Fruit fly (Drosophila melanogaster): Measurements from ENCODE around the gene mRpL36.
A peak's percentile ranks its signal among the peaks of the same experiment; 100 is the strongest.

mRpL36 gene

DNA sequence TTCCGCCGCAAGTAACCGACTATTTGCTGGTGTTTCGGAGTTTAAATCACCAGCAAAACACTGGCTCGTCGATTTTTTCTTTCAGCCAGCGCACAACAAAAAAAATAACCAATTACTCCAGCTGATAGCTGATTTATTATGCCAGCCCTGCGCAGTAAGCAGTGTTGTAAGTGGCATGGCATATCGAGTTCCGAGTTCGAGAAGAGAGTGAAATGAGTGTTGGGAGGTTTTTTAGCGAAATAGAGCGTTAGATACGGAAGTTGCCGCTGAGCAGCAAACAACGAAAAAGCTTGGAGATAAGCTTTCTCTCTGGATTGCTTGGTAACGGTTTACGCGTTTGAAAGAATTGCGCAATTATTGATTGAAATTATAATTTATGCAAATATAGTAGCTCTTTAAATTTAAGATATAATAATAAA lies 33.3 kb downstream of the mRpL36 start, which contains the start of gene CG7565 (continued):
- TF ChIP-seq phol (tag; optimal IDR thresholded peaks at IDR 0.05) (peak; percentile 23), CG16779 (GFP tag; IDR thresholded peaks at IDR 0.05) (no peak), CG3995 (GFP tag; optimal IDR thresholded peaks at IDR 0.05) (peak; percentile 19), Fer1 (GFP tag; optimal IDR thresholded peaks at IDR 0.05) (peak; percentile 81), az2 (GFP tag; optimal IDR thresholded peaks at IDR 0.05) (peak; percentile 20), CG10274 (GFP tag; optimal IDR thresholded peaks at IDR 0.05) (no peak), Gug (GFP tag; IDR thresholded peaks at IDR 0.05) (peak; percentile 12; the same call in 1 of the 4 replicates), CG7271 (tag; optimal IDR thresholded peaks at IDR 0.05) (no peak), ewg (GFP tag; optimal IDR thresholded peaks at IDR 0.05) (peak; percentile 96), CG10209 (GFP tag; optimal IDR thresholded peaks at IDR 0.05) (peak; percentile 49), CG17359 (tag; optimal IDR thresholded peaks at IDR 0.05) (peak; percentile 38), eve (GFP tag; optimal IDR thresholded peaks at IDR 0.05) (no peak), CG10959 (GFP tag; IDR thresholded peaks at IDR 0.05) (no peak), CG8478 (optimal IDR thresholded peaks at IDR 0.05) (no peak), CG2712 (tag; optimal IDR thresholded peaks at IDR 0.05) (peak; percentile 12), Dek (tag; optimal IDR thresholded peaks at IDR 0.05) (peak; percentile 2), h (optimal IDR thresholded peaks at IDR 0.05) (no peak), Hand (GFP tag; optimal IDR thresholded peaks at IDR 0.05) (peak; percentile 62), CG7786 (GFP tag; optimal IDR thresholded peaks at IDR 0.05) (peak; percentile 33), chm (GFP tag; IDR thresholded peaks at IDR 0.05) (peak; percentile 75), sd (tag; optimal IDR thresholded peaks at IDR 0.05) (peak; percentile 18), Ets97D (GFP tag; optimal IDR thresholded peaks at IDR 0.05) (peak; percentile 81), Atf3 (GFP tag; optimal IDR thresholded peaks at IDR 0.05) (no peak), lmd (GFP tag; IDR thresholded peaks at IDR 0.05) (peak; percentile 15; the same call in 1 of the 2 replicates), bigmax (GFP tag; optimal IDR thresholded peaks at IDR 0.05) (peak; percentile 60), CG32532 (GFP tag; IDR thresholded peaks at IDR 0.05) (peak; percentile 49), Eip74EF (GFP tag; optimal IDR thresholded peaks at IDR 0.05) (peak in 1 of 2 experiments; percentile 78), CG14441 (GFP tag; IDR thresholded peaks at IDR 0.05) (no peak), ttk (GFP tag; IDR thresholded peaks at IDR 0.05) (no peak), CG4328 (GFP tag; optimal IDR thresholded peaks at IDR 0.05) (peak; percentile 40), Opbp (GFP tag; IDR thresholded peaks at IDR 0.05; ENCODE audit: partially characterized antibody) (peak; percentile 56; the same call in 2 of the 3 replicates), Myb (GFP tag; optimal IDR thresholded peaks at IDR 0.05) (peak; percentile 77), btn (GFP tag; optimal IDR thresholded peaks at IDR 0.05) (no peak), CG8089 (GFP tag; optimal IDR thresholded peaks at IDR 0.05) (peak; percentile 17), sens (GFP tag) (peak; percentile 69), tna (GFP tag; IDR thresholded peaks at IDR 0.05; ENCODE audit: partially characterized antibody) (peak; percentile 19; the same call in 1 of the 2 replicates), CG3847 (GFP tag; IDR thresholded peaks at IDR 0.05) (peak; percentile 49), CG34376 (GFP tag; optimal IDR thresholded peaks at IDR 0.05) (peak; percentile 73), da (GFP tag; optimal IDR thresholded peaks at IDR 0.05) (no peak), CG11695 (GFP tag; IDR thresholded peaks at IDR 0.05) (0 out of 3 replicates have a peak, but pooled peaks have one; percentile 13), mam (GFP tag; optimal IDR thresholded peaks at IDR 0.05) (peak; percentile 30), dmrt11E (tag; optimal IDR thresholded peaks at IDR 0.05) (no peak), sna (GFP tag; IDR thresholded peaks at IDR 0.05; ENCODE audit: partially characterized antibody) (peak; percentile 71; the same call in 1 of the 2 replicates), sob (GFP tag; IDR thresholded peaks at IDR 0.05) (peak; percentile 58; the same call in 1 of the 2 replicates), sima (GFP tag; optimal IDR thresholded peaks at IDR 0.05) (no peak), prd (optimal IDR thresholded peaks at IDR 0.05) (no peak), prd (GFP tag; IDR thresholded peaks at IDR 0.05) (no peak), gcm2 (GFP tag; optimal IDR thresholded peaks at IDR 0.05) (no peak), fd102C (GFP tag; optimal IDR thresholded peaks at IDR 0.05) (no peak), CG15011 (GFP tag; optimal IDR thresholded peaks at IDR 0.05) (no peak), gro (GFP tag; optimal IDR thresholded peaks at IDR 0.05) (peak; percentile 87), ac (GFP tag; optimal IDR thresholded peaks at IDR 0.05) (no peak)

Measured in whole organism, embryonic.